ENCODE assay signal across 6 worm cellular contexts in genomic region chrIII:13721066-13721465, ce11.
TF ChIP-seq lines count a peak whose summit lies in the region.

No protein-coding gene starts in this region.

TF ChIP-seq in whole organism, L3 larva, 47 proteins besides CTCF, POLR2A, EP300 and RAD21 (continued from another document):
- TF ChIP-seq nhr-28 (tag; optimal IDR thresholded peaks at IDR 0.05; lab: Kevin White, UChicago) (no peak), daf-12 (tag; optimal IDR thresholded peaks at IDR 0.05; lab: Kevin White, UChicago) (no peak), fkh-2 (tag; optimal IDR thresholded peaks at IDR 0.05; lab: Kevin White, UChicago) (no peak), ama-1 (optimal IDR thresholded peaks at IDR 0.05; lab: Kevin White, UChicago) (peak; percentile 38), unc-62 (GFP tag; optimal IDR thresholded peaks at IDR 0.05; lab: Kevin White, UChicago) (no peak), ceh-9 (tag; optimal IDR thresholded peaks at IDR 0.05; lab: Kevin White, UChicago) (no peak), nhr-25 (tag; optimal IDR thresholded peaks at IDR 0.05; lab: Kevin White, UChicago) (peak; percentile 52), nhr-23 (tag; optimal IDR thresholded peaks at IDR 0.05; lab: Kevin White, UChicago) (peak; percentile 84), zag-1 (tag; optimal IDR thresholded peaks at IDR 0.05; lab: Kevin White, UChicago) (no peak), nfya-1 (tag; optimal IDR thresholded peaks at IDR 0.05; lab: Kevin White, UChicago; ENCODE audit: insufficient read depth) (peak; percentile 11), nhr-67 (tag; optimal IDR thresholded peaks at IDR 0.05; lab: Kevin White, UChicago) (no peak), hmg-11 (tag; optimal IDR thresholded peaks at IDR 0.05; lab: Kevin White, UChicago) (peak; percentile 53), elt-1 (tag; optimal IDR thresholded peaks at IDR 0.05; lab: Kevin White, UChicago) (no peak)
TF ChIP-seq in whole organism, L3 larva: peak in this region for 8.

TF ChIP-seq in whole organism, L4 larva, 104 proteins besides CTCF, POLR2A, EP300 and RAD21 (continued from another document and continues in another):
- 0 out of 2 replicates have a peak, but pooled peaks have one; percentile 34 for TF ChIP-seq ctbp-1 (GFP tag; IDR thresholded peaks at IDR 0.05; lab: Robert Waterston, UW)
- no peak for TF ChIP-seq fos-1 (tag; optimal IDR thresholded peaks at IDR 0.05; lab: Kevin White, UChicago)
- TF ChIP-seq snpc-1.2 (GFP tag; IDR thresholded peaks at IDR 0.05; lab: Robert Waterston, UW), result 0 out of 2 replicates have a peak, but pooled peaks have one; percentile 39
- TF ChIP-seq daf-16 (GFP tag; optimal IDR thresholded peaks at IDR 0.05; lab: Kevin White, UChicago), result no peak
- no peak for TF ChIP-seq daf-16 (tag; optimal IDR thresholded peaks at IDR 0.05; lab: Kevin White, UChicago)
- no peak for TF ChIP-seq jun-1 (tag; optimal IDR thresholded peaks at IDR 0.05; lab: Kevin White, UChicago)
- TF ChIP-seq F37D6.2 (tag; optimal IDR thresholded peaks at IDR 0.05; lab: Kevin White, UChicago), result no peak
- 0 out of 2 replicates have a peak, but pooled peaks have one; percentile 14 for TF ChIP-seq ceh-44 (GFP tag; IDR thresholded peaks at IDR 0.05; lab: Robert Waterston, UW)
- no peak for TF ChIP-seq ZK546.5 (tag; optimal IDR thresholded peaks at IDR 0.05; lab: Kevin White, UChicago)
- no peak for TF ChIP-seq nhr-28 (tag; optimal IDR thresholded peaks at IDR 0.05; lab: Kevin White, UChicago)
- TF ChIP-seq mep-1 (tag; optimal IDR thresholded peaks at IDR 0.05; lab: Kevin White, UChicago), result peak; percentile 28
- TF ChIP-seq gei-8 (GFP tag; optimal IDR thresholded peaks at IDR 0.05; lab: Kevin White, UChicago), result no peak
- TF ChIP-seq nhr-25 (tag; optimal IDR thresholded peaks at IDR 0.05; lab: Kevin White, UChicago; ENCODE audit: borderline replicate concordance, insufficient read depth), result peak; percentile 54
- no peak for TF ChIP-seq pqm-1 (tag; optimal IDR thresholded peaks at IDR 0.05; lab: Kevin White, UChicago)
- TF ChIP-seq lin-29 (GFP tag; IDR thresholded peaks at IDR 0.05; lab: Robert Waterston, UW), result peak; percentile 51; the same call in 1 of the 2 replicates
- no peak for TF ChIP-seq aly-2 (tag; optimal IDR thresholded peaks at IDR 0.05; lab: Kevin White, UChicago)
- no peak for TF ChIP-seq tag-97 (GFP tag; IDR thresholded peaks at IDR 0.05; lab: Robert Waterston, UW)
- no peak for TF ChIP-seq madf-9 (GFP tag; conservative IDR thresholded peaks at IDR 0.05; lab: Robert Waterston, UW)
- no peak for TF ChIP-seq lir-3 (tag; optimal IDR thresholded peaks at IDR 0.05; lab: Kevin White, UChicago)
- TF ChIP-seq hmg-1.1 (GFP tag; IDR thresholded peaks at IDR 0.05; lab: Robert Waterston, UW), result no peak; the same call in 1 of the 2 replicates
- TF ChIP-seq D1046.2 (GFP tag; IDR thresholded peaks at IDR 0.05; lab: Robert Waterston, UW), result no peak
- TF ChIP-seq duxl-1 (tag; optimal IDR thresholded peaks at IDR 0.05; lab: Kevin White, UChicago; ENCODE audit: poor library complexity), result no peak
- TF ChIP-seq mxl-3 (GFP tag; optimal IDR thresholded peaks at IDR 0.05; lab: Kevin White, UChicago), result peak; percentile 11

TF ChIP-seq in whole organism, early embryonic, 17 proteins besides CTCF, POLR2A, EP300 and RAD21 (continued from another document):
- TF ChIP-seq scrt-1 (GFP tag; IDR thresholded peaks at IDR 0.05; lab: Robert Waterston, UW) (no peak), ama-1 (optimal IDR thresholded peaks at IDR 0.05; lab: Kevin White, UChicago) (no peak), F13C5.2 (tag; optimal IDR thresholded peaks at IDR 0.05; lab: Kevin White, UChicago) (peak; percentile 25)
TF ChIP-seq in whole organism, early embryonic: peak in this region for 10.

TF ChIP-seq in whole organism, late embryonic, 69 proteins besides CTCF, POLR2A, EP300 and RAD21 (continued from another document):
- TF ChIP-seq C38D4.7 (GFP tag; optimal IDR thresholded peaks at IDR 0.05; lab: Kevin White, UChicago), result peak; percentile 29
- peak; percentile 1 for TF ChIP-seq ceh-2 (tag; optimal IDR thresholded peaks at IDR 0.05; lab: Kevin White, UChicago)
- TF ChIP-seq pros-1 (tag; optimal IDR thresholded peaks at IDR 0.05; lab: Kevin White, UChicago), result peak; percentile 53
- peak; percentile 40 for TF ChIP-seq ceh-31 (tag; optimal IDR thresholded peaks at IDR 0.05; lab: Kevin White, UChicago)
- TF ChIP-seq elt-2 (tag; optimal IDR thresholded peaks at IDR 0.05; lab: Kevin White, UChicago), result peak; percentile 33
- no peak for TF ChIP-seq che-1 (tag; optimal IDR thresholded peaks at IDR 0.05; lab: Kevin White, UChicago)
- peak; percentile 85 for TF ChIP-seq tbx-2 (tag; optimal IDR thresholded peaks at IDR 0.05; lab: Kevin White, UChicago)
- peak; percentile 1 for TF ChIP-seq hlh-8 (tag; optimal IDR thresholded peaks at IDR 0.05; lab: Kevin White, UChicago)
- no peak for TF ChIP-seq hlh-6 (tag; optimal IDR thresholded peaks at IDR 0.05; lab: Kevin White, UChicago)
- TF ChIP-seq madf-2 (tag; optimal IDR thresholded peaks at IDR 0.05; lab: Kevin White, UChicago), result no peak
- no peak for TF ChIP-seq nfya-1 (tag; optimal IDR thresholded peaks at IDR 0.05; lab: Kevin White, UChicago)
- no peak for TF ChIP-seq ceh-24 (tag; optimal IDR thresholded peaks at IDR 0.05; lab: Kevin White, UChicago)
- peak; percentile 25 for TF ChIP-seq F13H6.1 (tag; optimal IDR thresholded peaks at IDR 0.05; lab: Kevin White, UChicago)
- TF ChIP-seq rnt-1 (tag; optimal IDR thresholded peaks at IDR 0.05; lab: Kevin White, UChicago), result peak; percentile 14
- TF ChIP-seq fkh-6 (tag; optimal IDR thresholded peaks at IDR 0.05; lab: Kevin White, UChicago), result peak; percentile 7
- TF ChIP-seq eyg-1 (tag; optimal IDR thresholded peaks at IDR 0.05; lab: Kevin White, UChicago), result peak; percentile 62
- peak; percentile 13 for TF ChIP-seq C08G9.2 (tag; optimal IDR thresholded peaks at IDR 0.05; lab: Kevin White, UChicago)
- TF ChIP-seq sdc-2 (tag; optimal IDR thresholded peaks at IDR 0.05; lab: Kevin White, UChicago), result peak; percentile 73
- TF ChIP-seq T23F11.4 (GFP tag; optimal IDR thresholded peaks at IDR 0.05; lab: Kevin White, UChicago), result peak; percentile 50
- TF ChIP-seq ceh-19 (GFP tag; optimal IDR thresholded peaks at IDR 0.05; lab: Kevin White, UChicago), result no peak
- peak; percentile 37; the same call in 1 of the 2 replicates for TF ChIP-seq sox-2 (GFP tag; IDR thresholded peaks at IDR 0.05; lab: Robert Waterston, UW)
- peak; percentile 10 for TF ChIP-seq lim-6 (tag; optimal IDR thresholded peaks at IDR 0.05; lab: Kevin White, UChicago)
- no peak for TF ChIP-seq npax-4 (tag; optimal IDR thresholded peaks at IDR 0.05; lab: Kevin White, UChicago)
- peak; percentile 19 for TF ChIP-seq Y22D7AL.16 (tag; optimal IDR thresholded peaks at IDR 0.05; lab: Kevin White, UChicago)

TF ChIP-seq in whole organism, mixed stage, embryonic, 35 proteins besides CTCF, POLR2A, EP300 and RAD21 (continued from another document):
- no peak for TF ChIP-seq nhr-28 (tag; optimal IDR thresholded peaks at IDR 0.05; lab: Kevin White, UChicago)
- peak; percentile 23 for TF ChIP-seq ztf-11 (tag; optimal IDR thresholded peaks at IDR 0.05; lab: Kevin White, UChicago)
- no peak for TF ChIP-seq mab-5 (tag; optimal IDR thresholded peaks at IDR 0.05; lab: Kevin White, UChicago)
- peak; percentile 12 for TF ChIP-seq ceh-43 (GFP tag; optimal IDR thresholded peaks at IDR 0.05; lab: Kevin White, UChicago)
- TF ChIP-seq unc-62 (GFP tag; optimal IDR thresholded peaks at IDR 0.05; lab: Kevin White, UChicago), result peak; percentile 0
- no peak for TF ChIP-seq bed-3 (GFP tag; optimal IDR thresholded peaks at IDR 0.05; lab: Kevin White, UChicago)
- TF ChIP-seq nhr-2 (tag; optimal IDR thresholded peaks at IDR 0.05; lab: Kevin White, UChicago), result peak; percentile 93
- no peak for TF ChIP-seq snpc-4 (tag; optimal IDR thresholded peaks at IDR 0.05; lab: Kevin White, UChicago)
- TF ChIP-seq drap-1 (GFP tag; optimal IDR thresholded peaks at IDR 0.05; lab: Kevin White, UChicago), result peak; percentile 68
- TF ChIP-seq ceh-39 (tag; optimal IDR thresholded peaks at IDR 0.05; lab: Kevin White, UChicago), result no peak
- TF ChIP-seq lsy-2 (tag; optimal IDR thresholded peaks at IDR 0.05; lab: Kevin White, UChicago), result no peak
- no peak for TF ChIP-seq pha-4 (tag; optimal IDR thresholded peaks at IDR 0.05; lab: Kevin White, UChicago)
- no peak for TF ChIP-seq zip-8 (tag; optimal IDR thresholded peaks at IDR 0.05; lab: Kevin White, UChicago)
- TF ChIP-seq nhr-76 (tag; optimal IDR thresholded peaks at IDR 0.05; lab: Kevin White, UChicago), result no peak
- TF ChIP-seq ceh-83 (GFP tag; optimal IDR thresholded peaks at IDR 0.05; lab: Kevin White, UChicago), result no peak
- TF ChIP-seq tbx-8 (GFP tag; optimal IDR thresholded peaks at IDR 0.05; lab: Kevin White, UChicago), result no peak
- TF ChIP-seq ham-2 (GFP tag; optimal IDR thresholded peaks at IDR 0.05; lab: Kevin White, UChicago), result peak; percentile 67
- no peak for TF ChIP-seq elt-1 (tag; optimal IDR thresholded peaks at IDR 0.05; lab: Kevin White, UChicago; ENCODE audit: borderline replicate concordance, insufficient read depth)
- peak; percentile 72 for TF ChIP-seq sptf-1 (tag; optimal IDR thresholded peaks at IDR 0.05; lab: Kevin White, UChicago)

TF ChIP-seq in whole organism, young adult, 124 proteins besides CTCF, POLR2A, EP300 and RAD21 (continued from another document and continues in another):
- TF ChIP-seq cebp-1 (GFP tag; IDR thresholded peaks at IDR 0.05; lab: Robert Waterston, UW) (no peak; the same call in 1 of the 2 replicates), cebp-1 (tag; optimal IDR thresholded peaks at IDR 0.05; lab: Kevin White, UChicago) (peak; percentile 60), rec-8 (tag; optimal IDR thresholded peaks at IDR 0.05; lab: Kevin White, UChicago) (no peak), B0336.3 (GFP tag; IDR thresholded peaks at IDR 0.05; lab: Robert Waterston, UW) (peak; percentile 42; the same call in 1 of the 2 replicates), unc-62 (GFP tag; optimal IDR thresholded peaks at IDR 0.05; lab: Kevin White, UChicago) (no peak), rcor-1 (GFP tag; IDR thresholded peaks at IDR 0.05; lab: Robert Waterston, UW) (no peak), gei-17 (GFP tag; optimal IDR thresholded peaks at IDR 0.05; lab: Kevin White, UChicago) (no peak), ets-4 (GFP tag; optimal IDR thresholded peaks at IDR 0.05; lab: Kevin White, UChicago) (no peak), K11D2.4 (GFP tag; IDR thresholded peaks at IDR 0.05; lab: Robert Waterston, UW) (no peak), aptf-2 (GFP tag; conservative IDR thresholded peaks at IDR 0.05; lab: Robert Waterston, UW) (no peak), ceh-100 (GFP tag; IDR thresholded peaks at IDR 0.05; lab: Robert Waterston, UW) (no peak), Y53G8AR.9 (GFP tag; conservative IDR thresholded peaks at IDR 0.05; lab: Robert Waterston, UW) (no peak), somi-1 (GFP tag; optimal IDR thresholded peaks at IDR 0.05; lab: Kevin White, UChicago) (peak; percentile 5), xnd-1 (tag; optimal IDR thresholded peaks at IDR 0.05; lab: Kevin White, UChicago) (no peak), F37B4.10 (GFP tag; IDR thresholded peaks at IDR 0.05; lab: Robert Waterston, UW) (no peak), zfh-2 (GFP tag; conservative IDR thresholded peaks at IDR 0.05; lab: Robert Waterston, UW) (peak; percentile 97), F57A8.1 (GFP tag; optimal IDR thresholded peaks at IDR 0.05; lab: Kevin White, UChicago) (no peak), F10E7.11 (tag; optimal IDR thresholded peaks at IDR 0.05; lab: Kevin White, UChicago) (no peak), Y56A3A.18 (GFP tag; IDR thresholded peaks at IDR 0.05; lab: Robert Waterston, UW) (no peak), lir-1 (GFP tag; conservative IDR thresholded peaks at IDR 0.05; lab: Robert Waterston, UW) (no peak), snpc-1.1 (tag; optimal IDR thresholded peaks at IDR 0.05; lab: Kevin White, UChicago; ENCODE audit: insufficient read depth) (no peak), zim-3 (tag; optimal IDR thresholded peaks at IDR 0.05; lab: Kevin White, UChicago) (no peak), Y79H2A.3 (GFP tag; conservative IDR thresholded peaks at IDR 0.05; lab: Robert Waterston, UW) (no peak), F33H1.4 (GFP tag; IDR thresholded peaks at IDR 0.05; lab: Robert Waterston, UW) (no peak), attf-5 (GFP tag; optimal IDR thresholded peaks at IDR 0.05; lab: Kevin White, UChicago) (no peak), tlf-1 (GFP tag; optimal IDR thresholded peaks at IDR 0.05; lab: Kevin White, UChicago) (no peak), dox-1 (GFP tag; IDR thresholded peaks at IDR 0.05; lab: Robert Waterston, UW) (peak; percentile 34; the same call in 1 of the 2 replicates), repo-1 (tag; optimal IDR thresholded peaks at IDR 0.05; lab: Kevin White, UChicago) (peak; percentile 48), ztf-3 (GFP tag; optimal IDR thresholded peaks at IDR 0.05; lab: Kevin White, UChicago) (no peak), sdz-38 (tag; optimal IDR thresholded peaks at IDR 0.05; lab: Kevin White, UChicago) (no peak), nhr-90 (tag; optimal IDR thresholded peaks at IDR 0.05; lab: Kevin White, UChicago) (no peak), ztf-18 (tag; optimal IDR thresholded peaks at IDR 0.05; lab: Kevin White, UChicago) (no peak), cebp-2 (GFP tag; IDR thresholded peaks at IDR 0.05; lab: Robert Waterston, UW) (0 out of 2 replicates have a peak, but pooled peaks have one; percentile 59), ztf-25 (GFP tag; IDR thresholded peaks at IDR 0.05; lab: Robert Waterston, UW) (no peak), mxl-1 (tag; optimal IDR thresholded peaks at IDR 0.05; lab: Kevin White, UChicago) (no peak), hmg-1.2 (GFP tag; IDR thresholded peaks at IDR 0.05; lab: Robert Waterston, UW) (peak; percentile 25; the same call in 1 of the 2 replicates), dpl-1 (GFP tag; optimal IDR thresholded peaks at IDR 0.05; lab: Kevin White, UChicago) (no peak), ama-1 (optimal IDR thresholded peaks at IDR 0.05; lab: Kevin White, UChicago) (no peak), ama-1 (GFP tag; optimal IDR thresholded peaks at IDR 0.05; lab: Kevin White, UChicago) (no peak), B0035.1 (tag; optimal IDR thresholded peaks at IDR 0.05; lab: Kevin White, UChicago) (no peak), ztf-28 (GFP tag; IDR thresholded peaks at IDR 0.05; lab: Robert Waterston, UW) (0 out of 2 replicates have a peak, but pooled peaks have one; percentile 55), pha-4 (tag; optimal IDR thresholded peaks at IDR 0.05; lab: Kevin White, UChicago) (no peak), T07F8.4 (tag; optimal IDR thresholded peaks at IDR 0.05; lab: Kevin White, UChicago) (no peak), nhr-120 (GFP tag; IDR thresholded peaks at IDR 0.05; lab: Robert Waterston, UW) (no peak), B0261.1 (tag; optimal IDR thresholded peaks at IDR 0.05; lab: Kevin White, UChicago) (no peak), mes-4 (tag; optimal IDR thresholded peaks at IDR 0.05; lab: Kevin White, UChicago) (no peak), tbx-9 (tag; optimal IDR thresholded peaks at IDR 0.05; lab: Kevin White, UChicago; ENCODE audit: borderline replicate concordance) (no peak), egrh-3 (GFP tag; IDR thresholded peaks at IDR 0.05; lab: Robert Waterston, UW) (peak; percentile 91), ekl-4 (GFP tag; IDR thresholded peaks at IDR 0.05; lab: Robert Waterston, UW) (no peak), C06A6.2 (GFP tag; conservative IDR thresholded peaks at IDR 0.05; lab: Robert Waterston, UW) (peak; percentile 45; the same call in 1 of the 2 replicates), B0019.2 (GFP tag; conservative IDR thresholded peaks at IDR 0.05; lab: Robert Waterston, UW) (no peak), madf-10 (tag; optimal IDR thresholded peaks at IDR 0.05; lab: Kevin White, UChicago) (no peak), rpc-1 (optimal IDR thresholded peaks at IDR 0.05; lab: Kevin White, UChicago) (no peak), rpc-1 (tag; optimal IDR thresholded peaks at IDR 0.05; lab: Kevin White, UChicago) (no peak), madf-8 (GFP tag; conservative IDR thresholded peaks at IDR 0.05; lab: Robert Waterston, UW) (no peak), ceh-91 (GFP tag; IDR thresholded peaks at IDR 0.05; lab: Robert Waterston, UW) (no peak), aptf-3 (GFP tag; IDR thresholded peaks at IDR 0.05; lab: Robert Waterston, UW) (no peak), let-526 (GFP tag; IDR thresholded peaks at IDR 0.05; lab: Robert Waterston, UW) (no peak), die-1 (tag; optimal IDR thresholded peaks at IDR 0.05; lab: Kevin White, UChicago) (peak; percentile 7), Y53F4B.3 (GFP tag; IDR thresholded peaks at IDR 0.05; lab: Robert Waterston, UW) (no peak)
